Worm (Caenorhabditis elegans) whole organism, L3 larva: Measurements from ENCODE around the gene arv-1.

ENCODE experiments used
- R02D3.7 ChIP-seq: fragments of 150-350 bp; optimal IDR thresholded peaks from 2 replicates; lab custom pipeline; 2014; ENCODE audit warnings: missing biosample characterization, missing genetic modification characterization
- ama-1 ChIP-seq: fragments of 150-350 bp; optimal IDR thresholded peaks from 2 replicates; lab custom pipeline; 2018
- ceh-28 ChIP-seq: fragments of 150-350 bp; optimal IDR thresholded peaks from 2 replicates; lab custom pipeline; 2014; ENCODE audit warnings: missing biosample characterization, missing genetic modification reagents, missing genetic modification characterization
- nhr-43 ChIP-seq: sonication (generic microtip); optimal IDR thresholded peaks from 2 replicates; lab custom pipeline; 2016; ENCODE audit warnings: mild to moderate bottlenecking, missing genetic modification characterization, missing compliant biosample characterization; ENCODE audit not compliant: poor library complexity, severe bottlenecking
- skn-1 ChIP-seq: fragments of 150-350 bp; optimal IDR thresholded peaks from 2 replicates; lab custom pipeline; 2014; ENCODE audit warnings: missing biosample characterization, missing genetic modification characterization
- unc-62 ChIP-seq: fragments of 150-350 bp; sonication (generic microtip); optimal IDR thresholded peaks from 4 replicates; lab custom pipeline; 2014; ENCODE audit warnings: missing biosample characterization, missing genetic modification reagents, missing genetic modification characterization

DNA sequence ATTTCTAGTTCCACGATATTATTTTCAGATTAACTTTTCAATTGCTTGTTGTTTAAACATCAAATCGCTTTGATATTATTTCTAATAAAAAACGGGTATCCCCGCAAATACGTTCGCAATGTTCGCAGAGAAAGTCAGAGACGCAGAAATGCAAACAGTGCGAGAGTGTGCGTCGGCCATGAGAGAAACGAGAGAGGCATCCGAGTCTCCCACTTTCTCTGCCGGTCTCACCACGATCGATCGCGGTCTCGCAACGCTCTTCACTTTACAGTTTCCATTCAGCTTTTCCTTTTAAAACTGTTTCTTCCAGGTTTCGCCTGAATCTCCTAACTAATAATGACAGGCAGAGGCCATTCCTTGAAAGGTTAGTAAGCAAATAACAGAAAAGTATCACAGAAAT, 26.3 kb downstream of the arv-1 start, which contains the start of gene F33H1.4:
- TF ChIP-seq skn-1 (no peak), ama-1 (lab: Kevin White, UChicago) (peak; percentile 68), nhr-43 (tag; lab: Kevin White, UChicago) (peak; percentile 36), ceh-28 (no peak), unc-62 (no peak), R02D3.7 (tag; lab: Kevin White, UChicago) (peak; percentile 58)
